Worm (Caenorhabditis elegans) whole organism, young adult: Measurements from ENCODE around the gene srh-220.

ENCODE experiments used
- B0019.2 ChIP-seq: fragments of 200-800 bp; sonication (Bioruptor generic); conservative IDR thresholded peaks from 2 replicates; pipeline ENCODE4 v1.3.6; 2022; ENCODE audit warnings: missing genetic modification reagents, missing genetic modification characterization, missing compliant biosample characterization
- B0336.3 ChIP-seq: fragments of 200-800 bp; sonication (Bioruptor generic); IDR thresholded peaks from 2 replicates; pipeline ENCODE4 v1.3.6; 2022; ENCODE audit warnings: missing genetic modification characterization, missing compliant biosample characterization
- F10E7.11 ChIP-seq: sonication (generic microtip); optimal IDR thresholded peaks from 2 replicates; lab custom pipeline; 2017; ENCODE audit warnings: mild to moderate bottlenecking, missing genetic modification characterization, moderate library complexity, missing compliant biosample characterization
- K11D2.4 ChIP-seq: fragments of 200-800 bp; sonication (Bioruptor generic); IDR thresholded peaks from 2 replicates; pipeline ENCODE4 v1.3.6; 2022; ENCODE audit warnings: missing genetic modification reagents, missing genetic modification characterization, missing compliant biosample characterization
- T07F8.4 ChIP-seq: sonication (generic microtip); optimal IDR thresholded peaks from 2 replicates; lab custom pipeline; 2016; ENCODE audit warnings: mild to moderate bottlenecking, missing genetic modification characterization, moderate library complexity, missing compliant biosample characterization
- T26A5.8 ChIP-seq: sonication (generic microtip); optimal IDR thresholded peaks from 2 replicates; lab custom pipeline; 2016; ENCODE audit warnings: missing genetic modification characterization, missing compliant biosample characterization
- attf-6 ChIP-seq: fragments of 200-800 bp; sonication (Bioruptor generic); IDR thresholded peaks from 2 replicates; pipeline ENCODE4 v1.3.6; 2022; ENCODE audit warnings: missing genetic modification reagents, missing genetic modification characterization, missing compliant biosample characterization
- cebp-1 ChIP-seq, 2 experiments: fragments of 200-800 bp in 1 of 2; sonication (Bioruptor generic) in 1 of 2; sonication (generic microtip) in 1 of 2; IDR thresholded peaks in 1 of 2; optimal IDR thresholded peaks in 1 of 2; 2 replicates each; pipeline versions ENCODE4 v1.3.6 to Lab custom; 2017 to 2022; ENCODE audit warnings: missing compliant biosample characterization in 2 of 2, missing genetic modification characterization in 2 of 2, mild to moderate bottlenecking in 1 of 2, missing genetic modification reagents in 1 of 2, moderate library complexity in 1 of 2
- ceh-100 ChIP-seq: fragments of 200-800 bp; sonication (Bioruptor generic); IDR thresholded peaks from 2 replicates; pipeline ENCODE4 v1.3.6; 2022; ENCODE audit warnings: missing genetic modification reagents, missing genetic modification characterization, missing compliant biosample characterization
- ceh-40 ChIP-seq: fragments of 200-800 bp; sonication (Bioruptor generic); IDR thresholded peaks from 2 replicates; pipeline ENCODE4 v1.3.6; 2022; ENCODE audit warnings: missing genetic modification characterization, missing compliant biosample characterization
- ceh-91 ChIP-seq: fragments of 200-800 bp; sonication (Bioruptor generic); IDR thresholded peaks from 2 replicates; pipeline ENCODE4 v1.3.6; 2022; ENCODE audit warnings: missing genetic modification reagents, missing genetic modification characterization, missing compliant biosample characterization
- ets-4 ChIP-seq: fragments of 200-800 bp; sonication (Bioruptor generic); optimal IDR thresholded peaks from 2 replicates; lab custom pipeline; 2018; ENCODE audit warnings: mild to moderate bottlenecking, missing genetic modification characterization, missing compliant biosample characterization
- fkh-3 ChIP-seq: sonication (generic microtip); optimal IDR thresholded peaks from 2 replicates; lab custom pipeline; 2016; ENCODE audit warnings: mild to moderate bottlenecking, missing genetic modification characterization, missing compliant biosample characterization
- gei-17 ChIP-seq: fragments of 200-800 bp; sonication (Bioruptor generic); optimal IDR thresholded peaks from 2 replicates; lab custom pipeline; 2018; ENCODE audit warnings: mild to moderate bottlenecking, missing genetic modification characterization, missing compliant biosample characterization
- him-1 ChIP-seq: sonication (generic microtip); optimal IDR thresholded peaks from 2 replicates; lab custom pipeline; 2016; ENCODE audit warnings: missing genotype, missing genetic modification reagents, missing genetic modification characterization, missing compliant biosample characterization
- hlh-12 ChIP-seq: sonication (generic microtip); optimal IDR thresholded peaks from 2 replicates; lab custom pipeline; 2016; ENCODE audit warnings: missing genetic modification characterization, missing compliant biosample characterization
- hlh-26 ChIP-seq: fragments of 200-800 bp; sonication (Bioruptor generic); conservative IDR thresholded peaks from 2 replicates; pipeline ENCODE4 v1.3.6; 2022; ENCODE audit warnings: missing genetic modification reagents, missing genetic modification characterization, missing compliant biosample characterization
- lag-1 ChIP-seq: fragments of 200-800 bp; sonication (Bioruptor generic); IDR thresholded peaks from 2 replicates; pipeline ENCODE4 v1.3.6; 2022; ENCODE audit warnings: missing genetic modification reagents, missing genetic modification characterization, missing compliant biosample characterization
- lin-35 ChIP-seq, 3 experiments: fragments of 150-350 bp in 2 of 3; sonication (generic microtip) in 1 of 3; optimal IDR thresholded peaks; 2 replicates each; lab custom pipeline; 2014 to 2018; ENCODE audit warnings: missing biosample characterization in 3 of 3, missing genetic modification characterization in 3 of 3, missing genetic modification reagents in 3 of 3
- lin-40 ChIP-seq: sonication (generic microtip); optimal IDR thresholded peaks from 2 replicates; lab custom pipeline; 2016; ENCODE audit warnings: missing genetic modification characterization, mild to moderate bottlenecking, missing compliant biosample characterization, missing genotype, missing genetic modification reagents
- madf-3 ChIP-seq: fragments of 200-800 bp; sonication (Bioruptor generic); IDR thresholded peaks from 2 replicates; pipeline ENCODE4 v1.3.6; 2022; ENCODE audit warnings: missing genetic modification reagents, missing genetic modification characterization, missing compliant biosample characterization
- madf-8 ChIP-seq: fragments of 200-800 bp; sonication (Bioruptor generic); conservative IDR thresholded peaks from 2 replicates; pipeline ENCODE4 v1.3.6; 2022; ENCODE audit warnings: missing genetic modification reagents, missing genetic modification characterization, missing compliant biosample characterization
- mcd-1 ChIP-seq: fragments of 200-800 bp; sonication (Bioruptor generic); IDR thresholded peaks from 2 replicates; pipeline ENCODE4 v1.3.6; 2022; ENCODE audit warnings: missing genetic modification reagents, missing genetic modification characterization, missing compliant biosample characterization
- nfya-1 ChIP-seq: sonication (generic microtip); optimal IDR thresholded peaks from 2 replicates; lab custom pipeline; 2017; ENCODE audit warnings: antibody characterized with exemption, missing compliant biosample characterization, missing genetic modification characterization, borderline replicate concordance; ENCODE audit not compliant: insufficient read depth
- nfya-2 ChIP-seq: fragments of 200-800 bp; sonication (Bioruptor generic); IDR thresholded peaks from 2 replicates; pipeline ENCODE4 v1.3.6; 2022; ENCODE audit warnings: missing genetic modification reagents, missing genetic modification characterization, missing compliant biosample characterization
- nhr-179 ChIP-seq: sonication (generic microtip); optimal IDR thresholded peaks from 2 replicates; lab custom pipeline; 2016; ENCODE audit warnings: mild to moderate bottlenecking, missing genetic modification characterization, missing compliant biosample characterization
- nhr-80 ChIP-seq: sonication (generic microtip); optimal IDR thresholded peaks from 2 replicates; lab custom pipeline; 2016; ENCODE audit warnings: missing genetic modification characterization, missing compliant biosample characterization
- nhr-90 ChIP-seq: sonication (generic microtip); optimal IDR thresholded peaks from 2 replicates; lab custom pipeline; 2016; ENCODE audit warnings: missing genotype, mild to moderate bottlenecking, missing genetic modification characterization, missing compliant biosample characterization
- pbrm-1 ChIP-seq: fragments of 200-800 bp; sonication (Bioruptor generic); IDR thresholded peaks from 2 replicates; pipeline ENCODE4 v1.3.6; 2022; ENCODE audit warnings: missing genetic modification reagents, missing genetic modification characterization, missing compliant biosample characterization
- pha-4 ChIP-seq: fragments of 150-350 bp; sonication (generic microtip); optimal IDR thresholded peaks from 2 replicates; lab custom pipeline; 2014; ENCODE audit warnings: missing biosample characterization, missing genetic modification reagents, missing genetic modification characterization
- repo-1 ChIP-seq: sonication (generic microtip); optimal IDR thresholded peaks from 2 replicates; lab custom pipeline; 2017; ENCODE audit warnings: mild to moderate bottlenecking, missing genetic modification characterization, missing compliant biosample characterization
- sdz-38 ChIP-seq: sonication (generic microtip); optimal IDR thresholded peaks from 2 replicates; lab custom pipeline; 2016; ENCODE audit warnings: missing genotype, missing genetic modification characterization, missing compliant biosample characterization
- sea-2 ChIP-seq: fragments of 200-800 bp; sonication (Bioruptor generic); IDR thresholded peaks from 2 replicates; pipeline ENCODE4 v1.3.6; 2022; ENCODE audit warnings: missing genetic modification characterization, missing compliant biosample characterization
- somi-1 ChIP-seq: fragments of 200-800 bp; sonication (Bioruptor generic); optimal IDR thresholded peaks from 2 replicates; lab custom pipeline; 2018; ENCODE audit warnings: mild to moderate bottlenecking, missing genetic modification characterization, missing compliant biosample characterization
- sptf-2 ChIP-seq: fragments of 200-800 bp; sonication (Bioruptor generic); optimal IDR thresholded peaks from 2 replicates; lab custom pipeline; 2018; ENCODE audit warnings: mild to moderate bottlenecking, missing genetic modification characterization, missing compliant biosample characterization
- tbp1 ChIP-seq: fragments of 200-800 bp; sonication (Bioruptor generic); optimal IDR thresholded peaks from 2 replicates; lab custom pipeline; 2018; ENCODE audit warnings: mild to moderate bottlenecking, missing genetic modification characterization, missing compliant biosample characterization
- tbx-9 ChIP-seq: sonication (generic microtip); optimal IDR thresholded peaks from 2 replicates; lab custom pipeline; 2016; ENCODE audit warnings: borderline replicate concordance, missing genetic modification characterization, inconsistent platforms, missing compliant biosample characterization
- tlf-1 ChIP-seq: fragments of 200-800 bp; sonication (Bioruptor generic); optimal IDR thresholded peaks from 2 replicates; lab custom pipeline; 2018; ENCODE audit warnings: mild to moderate bottlenecking, missing genetic modification characterization, missing compliant biosample characterization
- unc-62 ChIP-seq: fragments of 150-350 bp; optimal IDR thresholded peaks from 2 replicates; lab custom pipeline; 2014; ENCODE audit warnings: missing biosample characterization, missing genetic modification reagents, missing genetic modification characterization
- zim-3 ChIP-seq: sonication (generic microtip); optimal IDR thresholded peaks from 2 replicates; lab custom pipeline; 2017; ENCODE audit warnings: mild to moderate bottlenecking, missing genetic modification characterization, moderate library complexity, missing compliant biosample characterization
- ztf-26 ChIP-seq: sonication (generic microtip); optimal IDR thresholded peaks from 2 replicates; lab custom pipeline; 2017; ENCODE audit warnings: missing genetic modification characterization, missing compliant biosample characterization

The srh-220 gene

ce11 chrIV:3943003-3943402 is 34.8 kb downstream of the srh-220 start, which contains the start of gene Y46C8AL.11:
TSS of gene Y46C8AL.11 (plus strand) at chrIV:3943303.
- no peak for TF ChIP-seq ztf-26
- no peak for TF ChIP-seq tbp1 (GFP tag; lab: Kevin White, UChicago)
- no peak for TF ChIP-seq gei-17 (GFP tag; lab: Kevin White, UChicago)
- TF ChIP-seq zim-3 = no peak
- no peak for TF ChIP-seq lin-40 (tag; lab: Kevin White, UChicago)
- no peak for TF ChIP-seq nfya-2 (GFP tag; lab: Robert Waterston, UW)
- no peak for TF ChIP-seq him-1
- TF ChIP-seq lin-35 (GFP tag; optimal IDR thresholded peaks at IDR 0.05; lab: Kevin White, UChicago) = no peak
- TF ChIP-seq pbrm-1 (GFP tag; lab: Robert Waterston, UW) = no peak
- no peak for TF ChIP-seq T26A5.8 (tag; lab: Kevin White, UChicago)
- TF ChIP-seq ceh-100 = no peak
- no peak for TF ChIP-seq madf-8 (GFP tag; lab: Robert Waterston, UW)
- no peak for TF ChIP-seq B0019.2 (GFP tag; lab: Robert Waterston, UW)
- no peak for TF ChIP-seq nhr-90
- TF ChIP-seq unc-62 (GFP tag; lab: Kevin White, UChicago) = no peak
- TF ChIP-seq K11D2.4 (GFP tag; lab: Robert Waterston, UW) = no peak
- no peak for TF ChIP-seq nhr-80 (tag; lab: Kevin White, UChicago)
- TF ChIP-seq sea-2 = no peak
- no peak for TF ChIP-seq sdz-38 (tag; lab: Kevin White, UChicago)

DNA sequence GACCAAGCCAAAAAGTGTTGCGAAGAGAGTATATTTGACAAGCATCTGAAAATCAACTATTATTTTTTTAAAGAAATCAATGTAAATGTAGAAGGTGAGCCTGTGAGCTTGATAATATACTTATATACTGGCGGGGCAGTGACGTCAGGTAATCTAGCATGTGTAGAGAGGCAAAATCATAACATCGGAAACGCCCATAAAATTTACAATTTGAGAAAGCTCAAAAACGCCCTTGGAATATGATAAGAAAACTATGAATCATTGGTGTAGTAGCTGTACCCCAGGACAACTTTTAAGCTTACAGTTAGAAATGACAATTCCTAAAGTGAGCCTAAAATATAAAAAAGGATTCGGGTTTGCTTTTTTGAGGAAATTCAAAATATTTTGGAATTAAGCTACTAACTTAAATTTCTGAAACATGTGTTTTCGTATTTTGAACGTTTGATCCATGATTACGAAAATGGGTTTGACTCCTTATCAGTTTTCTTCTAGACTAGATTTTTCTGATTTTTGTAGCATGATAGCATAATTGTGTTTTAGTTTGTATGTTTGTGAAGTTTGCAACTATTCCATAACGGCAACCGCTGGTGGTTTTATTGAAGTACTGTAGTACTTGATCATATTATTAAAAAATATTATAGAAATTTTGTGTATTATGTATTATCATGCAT is 36.0 kb downstream of the srh-220 start, which contains the start of gene clec-174:
TSS of gene clec-174 (minus strand) at position 51 of the 671 bp plus-strand sequence.
- TF ChIP-seq pha-4 (tag; lab: Kevin White, UChicago) (no peak), hlh-26 (GFP tag; lab: Robert Waterston, UW) (no peak), B0336.3 (no peak), nfya-1 (tag; lab: Kevin White, UChicago) (no peak), sdz-38 (tag; lab: Kevin White, UChicago) (no peak), ceh-40 (GFP tag; lab: Robert Waterston, UW) (no peak), tbx-9 (tag; lab: Kevin White, UChicago) (no peak), lag-1 (GFP tag; lab: Robert Waterston, UW) (no peak), F10E7.11 (tag; lab: Kevin White, UChicago) (no peak), ets-4 (no peak), nhr-179 (tag; lab: Kevin White, UChicago) (no peak)

ce11 chrIV:3937097-3937496 is 40.7 kb downstream of the srh-220 start, which contains the start of gene clec-71:
TSS of gene clec-71 (plus strand) at chrIV:3937458.
- TF ChIP-seq T07F8.4 (tag; lab: Kevin White, UChicago) (no peak), ceh-40 (GFP tag; lab: Robert Waterston, UW) (no peak), madf-3 (GFP tag; lab: Robert Waterston, UW) (no peak), gei-17 (GFP tag; lab: Kevin White, UChicago) (no peak), lin-35 (GFP tag; optimal IDR thresholded peaks at IDR 0.05; lab: Kevin White, UChicago) (no peak), sdz-38 (tag; lab: Kevin White, UChicago) (no peak), fkh-3 (tag; lab: Kevin White, UChicago) (no peak), cebp-1 (GFP tag; IDR thresholded peaks at IDR 0.05; lab: Robert Waterston, UW) (no peak), cebp-1 (tag; optimal IDR thresholded peaks at IDR 0.05; lab: Kevin White, UChicago) (no peak), ceh-91 (no peak), F10E7.11 (tag; lab: Kevin White, UChicago) (no peak), attf-6 (GFP tag; lab: Robert Waterston, UW) (no peak), tlf-1 (GFP tag; lab: Kevin White, UChicago) (no peak), hlh-12 (no peak), somi-1 (GFP tag; lab: Kevin White, UChicago) (no peak), repo-1 (no peak), sptf-2 (GFP tag; lab: Kevin White, UChicago) (no peak), mcd-1 (GFP tag; lab: Robert Waterston, UW) (no peak)
